Fruit fly (Drosophila melanogaster): Measurements from ENCODE around the gene CG15027.

Gene CG15027

DNA sequence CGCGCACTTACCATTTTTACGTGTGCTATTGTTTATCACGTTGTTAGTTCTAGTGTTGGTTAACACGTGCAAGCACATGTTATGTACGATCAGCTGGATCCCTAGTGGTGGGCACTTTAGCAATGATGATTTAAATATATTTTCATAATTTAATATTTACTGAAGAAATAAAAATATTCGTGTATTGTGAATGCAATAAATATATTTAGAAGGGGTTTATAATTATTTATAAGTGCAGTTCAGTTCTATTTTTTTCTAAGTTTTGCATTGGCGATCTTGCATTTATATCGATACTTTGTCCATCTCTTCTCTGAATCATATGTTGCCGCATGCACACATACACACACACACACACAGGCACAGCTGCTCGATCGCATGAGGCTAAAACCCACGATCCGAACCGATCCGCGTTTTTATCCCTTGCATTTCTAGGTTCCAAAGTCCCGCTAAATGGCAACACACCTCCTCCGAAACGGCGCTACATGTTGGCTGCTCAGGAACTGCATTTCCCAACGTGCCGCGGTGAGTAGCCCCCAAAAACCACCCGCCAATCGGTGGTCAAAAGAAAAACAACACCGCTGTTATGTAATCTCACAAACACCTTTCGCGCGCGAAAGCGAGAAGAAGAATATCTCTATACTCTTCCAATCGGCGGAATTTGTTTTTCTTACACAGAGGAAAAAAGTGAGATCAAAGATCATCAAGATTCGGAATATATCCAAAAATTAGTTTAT, at the start of gene CG15027, which contains the start of gene Dbct:
Gene CG15027 (minus strand): TSS at position 51 of the 734 bp plus-strand sequence.
Gene Dbct (plus strand): TSS at position 349 of the 734 bp plus-strand sequence.
- peak; percentile 82 for TF ChIP-seq noc (tag; optimal IDR thresholded peaks at IDR 0.05)

- TF ChIP-seq noc (tag; optimal IDR thresholded peaks at IDR 0.05) = no peak
Observed at dm6 chrX:15132065-15132464, 46.4 kb upstream of the CG15027 start.

- TF ChIP-seq noc (tag; optimal IDR thresholded peaks at IDR 0.05) = peak; percentile 12
Observed at dm6 chrX:15127880-15128644, 42.4 kb upstream of the CG15027 start.

- no peak for TF ChIP-seq noc (tag; optimal IDR thresholded peaks at IDR 0.05)
Observed at dm6 chrX:15125496-15125895, 39.9 kb upstream of the CG15027 start, which contains the start of gene drd. Gene drd (plus strand): TSS chrX:15125753.

dm6 chrX:15123418-15123994, 37.9 kb upstream of the CG15027 start:
- TF ChIP-seq noc (tag; optimal IDR thresholded peaks at IDR 0.05) = no peak

DNA sequence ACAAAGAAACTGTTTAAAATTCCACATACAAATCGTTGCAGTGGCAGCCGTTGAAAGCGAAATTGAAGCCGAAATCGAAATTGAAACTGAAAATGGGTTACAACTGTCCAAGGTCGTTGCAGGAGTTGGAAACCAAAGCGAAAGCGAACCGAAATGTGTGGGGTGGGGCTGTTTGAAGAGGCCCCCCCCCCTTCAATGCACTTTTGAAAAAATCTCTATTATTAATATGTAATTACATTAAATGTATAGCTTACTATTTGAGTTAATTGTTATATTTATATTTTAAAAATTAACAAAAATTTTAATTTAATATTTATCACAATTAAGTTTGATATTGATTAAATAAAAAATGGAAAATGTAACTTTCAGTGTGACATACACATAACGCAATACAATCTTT, 36.1 kb upstream of the CG15027 start:
- TF ChIP-seq noc (tag; optimal IDR thresholded peaks at IDR 0.05) = no peak

dm6 chrX:15120116-15120515, 34.5 kb upstream of the CG15027 start:
- peak; percentile 74 for TF ChIP-seq noc (tag; optimal IDR thresholded peaks at IDR 0.05)

DNA sequence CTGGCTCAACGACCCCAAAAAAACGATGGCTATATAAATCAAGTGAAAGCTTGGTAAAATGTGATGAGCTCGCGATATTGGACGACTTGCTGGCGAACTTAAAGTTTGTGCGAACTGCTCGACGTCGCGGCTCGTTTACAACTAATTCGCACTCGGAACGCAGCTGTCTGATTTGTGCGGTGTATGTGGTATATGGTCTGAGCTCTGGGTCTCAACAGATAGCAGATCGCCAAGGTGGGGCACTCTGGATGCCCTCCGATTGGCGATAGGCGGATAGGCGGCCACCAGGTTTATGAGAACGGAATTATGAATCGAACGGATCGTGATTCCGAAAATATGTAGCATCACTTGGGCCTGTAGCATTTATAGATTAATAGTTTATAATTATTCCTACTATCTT, 30.8 kb upstream of the CG15027 start, which contains the start of gene Cyp4s3:
Gene Cyp4s3 (minus strand): TSS at position 146 of the 400 bp plus-strand sequence.
- no peak for TF ChIP-seq noc (tag; optimal IDR thresholded peaks at IDR 0.05)

- TF ChIP-seq noc (tag; optimal IDR thresholded peaks at IDR 0.05) = no peak
Observed at dm6 chrX:15111888-15112287, 26.3 kb upstream of the CG15027 start.

- TF ChIP-seq noc (tag; optimal IDR thresholded peaks at IDR 0.05) = no peak
Observed at dm6 chrX:15095942-15096341, 10.3 kb upstream of the CG15027 start, which contains the start of gene CG9072. Gene CG9072 (minus strand): TSS chrX:15096042.

DNA sequence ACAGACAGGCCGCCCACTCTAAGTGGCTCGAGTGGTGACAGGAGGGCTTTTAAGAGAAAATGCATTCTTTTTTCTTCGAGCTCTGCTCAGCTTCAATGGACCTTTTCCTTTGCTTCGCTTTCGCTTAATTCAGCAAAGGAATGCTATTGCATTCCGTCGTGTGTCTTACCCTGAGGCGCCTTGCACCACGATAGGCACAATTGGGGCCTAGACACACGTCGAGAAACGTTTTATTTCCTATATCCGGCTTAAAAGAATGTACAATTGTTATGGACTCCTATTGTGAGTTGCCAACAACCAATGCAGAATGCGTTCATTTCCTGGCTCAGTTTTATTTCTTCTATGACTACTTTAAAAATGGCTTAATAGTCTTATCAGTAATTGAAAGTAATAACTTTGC, 5.5 kb upstream of the CG15027 start:
- no peak for TF ChIP-seq noc (tag; optimal IDR thresholded peaks at IDR 0.05)

- TF ChIP-seq noc (tag; optimal IDR thresholded peaks at IDR 0.05) = no peak
Observed at dm6 chrX:15090371-15090770, 4.7 kb upstream of the CG15027 start.

DNA sequence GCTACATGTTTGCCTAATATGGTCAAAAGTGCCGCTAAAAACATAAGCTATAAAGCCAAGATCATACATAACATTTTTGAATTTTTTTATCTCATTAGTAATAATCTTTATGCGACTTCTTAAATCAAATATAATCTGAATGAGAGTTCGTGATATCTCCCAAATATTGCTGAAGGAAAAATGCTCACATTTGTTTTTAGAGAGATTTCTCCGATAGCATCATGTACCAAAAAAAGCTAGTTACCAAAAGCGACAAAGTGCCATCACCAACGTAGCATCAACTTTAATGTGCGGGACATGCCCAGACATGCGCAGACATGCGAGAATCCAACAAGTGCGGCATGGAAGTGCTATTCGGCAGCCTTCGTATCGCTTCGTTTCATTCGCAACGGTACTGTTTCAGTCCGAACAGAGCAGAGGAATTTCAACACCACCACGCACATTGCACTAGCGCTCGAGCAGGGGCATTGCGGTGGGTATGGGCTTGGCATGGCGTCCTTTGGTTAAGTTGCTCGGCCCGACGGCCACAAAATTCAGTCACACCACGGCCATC, 3.6 kb upstream of the CG15027 start, which contains the start of gene Rab3-GEF:
Gene Rab3-GEF (plus strand): TSS at position 537 of the 553 bp plus-strand sequence.
- TF ChIP-seq noc (tag; optimal IDR thresholded peaks at IDR 0.05) = no peak

dm6 chrX:15084580-15085138, 968 bp downstream of the CG15027 start, which contains the start of gene Cox17:
Gene Cox17 (minus strand): TSS chrX:15084699.
- peak; percentile 87 for TF ChIP-seq noc (tag; optimal IDR thresholded peaks at IDR 0.05)

dm6 chrX:15082681-15083080, 2.9 kb downstream of the CG15027 start, which contains the start of gene CG33178:
Gene CG33178 (plus strand): TSS chrX:15082827.
- no peak for TF ChIP-seq noc (tag; optimal IDR thresholded peaks at IDR 0.05)
